Fruit fly (Drosophila melanogaster) whole organism, embryonic: ENCODE data around the gene Glut1.
A peak's percentile ranks its signal among the peaks of the same experiment; 100 is the strongest.

Experiments used
- BEAF-32 ChIP-seq: fragments of 200-800 bp; sonication (Bioruptor generic); optimal IDR thresholded peaks from 3 replicates; lab custom pipeline; 2017; ENCODE audit warnings: missing biosample characterization, missing genetic modification characterization, mild to moderate bottlenecking, moderate library complexity, missing genetic modification reagents
- Blimp-1 ChIP-seq: fragments of 200-800 bp; sonication (Bioruptor generic); optimal IDR thresholded peaks from 3 replicates; lab custom pipeline; 2018; ENCODE audit warnings: missing biosample characterization, missing genetic modification characterization, mild to moderate bottlenecking, moderate library complexity, missing genetic modification reagents
- CG10147 ChIP-seq: fragments of 200-800 bp; sonication (Bioruptor generic); optimal IDR thresholded peaks from 2 replicates; lab custom pipeline; 2019; ENCODE audit warnings: missing biosample characterization, mild to moderate bottlenecking, missing genetic modification characterization, moderate library complexity
- CG10565 ChIP-seq: fragments of 200-800 bp; sonication (Bioruptor generic); optimal IDR thresholded peaks from 3 replicates; lab custom pipeline; 2016; ENCODE audit warnings: missing biosample characterization, mild to moderate bottlenecking, missing genetic modification characterization
- CG10654 ChIP-seq: fragments of 200-800 bp; sonication (Bioruptor generic); optimal IDR thresholded peaks from 2 replicates; lab custom pipeline; 2016; ENCODE audit warnings: missing biosample characterization, missing genetic modification characterization
- CG11696 ChIP-seq: fragments of 200-800 bp; sonication (Bioruptor generic); IDR thresholded peaks from 2 replicates; pipeline ENCODE4 v1.3.6; 2022; ENCODE audit warnings: missing biosample characterization, missing genetic modification characterization
- CG12104 ChIP-seq: fragments of 200-800 bp; sonication (Bioruptor generic); optimal IDR thresholded peaks from 3 replicates; lab custom pipeline; 2016; ENCODE audit warnings: missing biosample characterization, missing genetic modification characterization
- CG13424 ChIP-seq: fragments of 200-800 bp; sonication (Bioruptor generic); optimal IDR thresholded peaks from 2 replicates; lab custom pipeline; 2019; ENCODE audit warnings: missing biosample characterization, mild to moderate bottlenecking, missing genetic modification characterization, moderate library complexity
- CG13775 ChIP-seq: fragments of 200-800 bp; sonication (Bioruptor generic); optimal IDR thresholded peaks from 3 replicates; lab custom pipeline; 2017; ENCODE audit warnings: missing biosample characterization, mild to moderate bottlenecking, missing genetic modification characterization
- CG15601 ChIP-seq: fragments of 200-800 bp; sonication (Bioruptor generic); optimal IDR thresholded peaks from 3 replicates; lab custom pipeline; 2019; ENCODE audit warnings: missing biosample characterization, mild to moderate bottlenecking, missing genetic modification characterization, moderate library complexity
- CG17359 ChIP-seq: fragments of 200-800 bp; sonication (Bioruptor generic); optimal IDR thresholded peaks from 3 replicates; lab custom pipeline; 2018; ENCODE audit warnings: missing biosample characterization, mild to moderate bottlenecking, missing genetic modification characterization, moderate library complexity
- CG17568 ChIP-seq: fragments of 200-800 bp; sonication (Bioruptor generic); optimal IDR thresholded peaks from 2 replicates; lab custom pipeline; 2018; ENCODE audit warnings: missing biosample characterization, mild to moderate bottlenecking, missing genetic modification characterization, moderate library complexity
- CG17829 ChIP-seq: fragments of 200-800 bp; optimal IDR thresholded peaks from 2 replicates; lab custom pipeline; 2019; ENCODE audit warnings: missing biosample characterization, mild to moderate bottlenecking, missing genetic modification characterization, moderate library complexity
- CG18262 ChIP-seq: fragments of 200-800 bp; optimal IDR thresholded peaks from 3 replicates; lab custom pipeline; 2019; ENCODE audit warnings: missing biosample characterization, mild to moderate bottlenecking, missing genetic modification characterization, moderate library complexity
- CG18599 ChIP-seq: fragments of 200-800 bp; sonication (Bioruptor generic); optimal IDR thresholded peaks from 3 replicates; lab custom pipeline; 2017; ENCODE audit warnings: missing biosample characterization, missing genetic modification characterization, mild to moderate bottlenecking, moderate library complexity, missing genetic modification reagents
- CG7839 ChIP-seq: fragments of 200-800 bp; sonication (Bioruptor generic); optimal IDR thresholded peaks from 3 replicates; lab custom pipeline; 2018; ENCODE audit warnings: missing biosample characterization, mild to moderate bottlenecking, missing genetic modification characterization, moderate library complexity
- CG7963 ChIP-seq: fragments of 200-800 bp; sonication (Bioruptor generic); IDR thresholded peaks from 3 replicates; pipeline ENCODE4 v1.3.6; 2022; ENCODE audit warnings: missing biosample characterization, missing genetic modification characterization; ENCODE audit not compliant: partially characterized antibody
- CG7987 ChIP-seq: fragments of 200-800 bp; sonication (Bioruptor generic); optimal IDR thresholded peaks from 2 replicates; lab custom pipeline; 2018; ENCODE audit warnings: missing biosample characterization, mild to moderate bottlenecking, missing genetic modification characterization, moderate library complexity
- CG8089 ChIP-seq: fragments of 200-800 bp; sonication (Bioruptor generic); optimal IDR thresholded peaks from 3 replicates; lab custom pipeline; 2016; ENCODE audit warnings: missing biosample characterization, missing genetic modification characterization
- CG8924 ChIP-seq: fragments of 200-800 bp; optimal IDR thresholded peaks from 3 replicates; lab custom pipeline; 2019; ENCODE audit warnings: missing biosample characterization, mild to moderate bottlenecking, missing genetic modification characterization, moderate library complexity
- CoRest ChIP-seq: fragments of 200-800 bp; sonication (Bioruptor generic); optimal IDR thresholded peaks from 3 replicates; lab custom pipeline; 2018; ENCODE audit warnings: missing biosample characterization, mild to moderate bottlenecking, missing genetic modification characterization, moderate library complexity
- ERR ChIP-seq: fragments of 200-800 bp; sonication (Bioruptor generic); optimal IDR thresholded peaks from 2 replicates; lab custom pipeline; 2016; ENCODE audit warnings: missing biosample characterization, missing genetic modification characterization
- Kr ChIP-seq: fragments of 200-800 bp; sonication (Bioruptor generic); optimal IDR thresholded peaks from 2 replicates; lab custom pipeline; 2017; ENCODE audit warnings: missing biosample characterization, mild to moderate bottlenecking, missing genetic modification characterization
- Lim3 ChIP-seq: fragments of 200-800 bp; sonication (Bioruptor generic); IDR thresholded peaks from 2 replicates; pipeline ENCODE4 v1.3.6; 2022; ENCODE audit warnings: missing biosample characterization, missing genetic modification characterization
- MTF-1 ChIP-seq: fragments of 200-800 bp; sonication (Bioruptor generic); optimal IDR thresholded peaks from 2 replicates; lab custom pipeline; 2018; ENCODE audit warnings: missing biosample characterization, mild to moderate bottlenecking, missing genetic modification characterization, borderline replicate concordance
- Ptx1 ChIP-seq: fragments of 200-800 bp; sonication (Bioruptor generic); IDR thresholded peaks from 2 replicates; pipeline ENCODE4 v1.3.6; 2022; ENCODE audit warnings: missing biosample characterization, missing genetic modification characterization
- Sox100B ChIP-seq: fragments of 200-800 bp; sonication (Bioruptor generic); optimal IDR thresholded peaks from 3 replicates; lab custom pipeline; 2018; ENCODE audit warnings: missing biosample characterization, mild to moderate bottlenecking, missing genetic modification characterization
- Spps ChIP-seq: fragments of 200-800 bp; sonication (Bioruptor generic); optimal IDR thresholded peaks from 2 replicates; lab custom pipeline; 2018; ENCODE audit warnings: missing biosample characterization, mild to moderate bottlenecking, missing genetic modification characterization
- Xbp1 ChIP-seq: fragments of 200-800 bp; sonication (Bioruptor generic); optimal IDR thresholded peaks from 3 replicates; lab custom pipeline; 2016; ENCODE audit warnings: missing biosample characterization, mild to moderate bottlenecking, missing genetic modification characterization
- amos ChIP-seq: fragments of 200-800 bp; sonication (Bioruptor generic); IDR thresholded peaks from 2 replicates; pipeline ENCODE4 v1.3.6; 2022; ENCODE audit warnings: missing biosample characterization, missing genetic modification characterization; ENCODE audit not compliant: partially characterized antibody
- ase ChIP-seq: fragments of 200-800 bp; sonication (Bioruptor generic); IDR thresholded peaks from 3 replicates; pipeline ENCODE4 v1.3.6; 2022; ENCODE audit warnings: missing biosample characterization, missing genetic modification characterization
- croc ChIP-seq: fragments of 200-800 bp; sonication (Bioruptor generic); conservative IDR thresholded peaks from 3 replicates; pipeline ENCODE4 v1.3.6; 2022; ENCODE audit warnings: missing biosample characterization, missing genetic modification characterization
- dmrt11E ChIP-seq: fragments of 200-800 bp; sonication (Bioruptor generic); optimal IDR thresholded peaks from 3 replicates; lab custom pipeline; 2018; ENCODE audit warnings: missing biosample characterization, mild to moderate bottlenecking, missing genetic modification characterization, moderate library complexity
- dmrt99B ChIP-seq: fragments of 200-800 bp; sonication (Bioruptor generic); optimal IDR thresholded peaks from 2 replicates; lab custom pipeline; 2018; ENCODE audit warnings: missing biosample characterization, mild to moderate bottlenecking, missing genetic modification characterization, moderate library complexity
- ems ChIP-seq: fragments of 200-800 bp; sonication (Bioruptor generic); optimal IDR thresholded peaks from 3 replicates; lab custom pipeline; 2016; ENCODE audit warnings: missing biosample characterization, missing genetic modification characterization
- ewg ChIP-seq: fragments of 200-800 bp; sonication (Bioruptor generic); optimal IDR thresholded peaks from 3 replicates; lab custom pipeline; 2017; ENCODE audit warnings: mild to moderate bottlenecking, missing biosample characterization, missing genetic modification reagents, missing genetic modification characterization
- grn ChIP-seq: fragments of 200-800 bp; sonication (Bioruptor generic); optimal IDR thresholded peaks from 3 replicates; lab custom pipeline; 2017; ENCODE audit warnings: missing biosample characterization, missing genetic modification characterization
- gsb-n ChIP-seq: fragments of 200-800 bp; sonication (Bioruptor generic); optimal IDR thresholded peaks from 3 replicates; lab custom pipeline; 2018; ENCODE audit warnings: missing biosample characterization, mild to moderate bottlenecking, missing genetic modification characterization
- ken ChIP-seq: fragments of 200-800 bp; sonication (Bioruptor generic); IDR thresholded peaks from 3 replicates; pipeline ENCODE4 v1.3.6; 2022; ENCODE audit warnings: missing biosample characterization, missing genetic modification characterization
- pb ChIP-seq: fragments of 200-800 bp; sonication (Bioruptor generic); optimal IDR thresholded peaks from 3 replicates; lab custom pipeline; 2016; ENCODE audit warnings: missing biosample characterization, missing genetic modification characterization
- pum ChIP-seq: fragments of 200-800 bp; sonication (Bioruptor generic); optimal IDR thresholded peaks from 2 replicates; lab custom pipeline; 2016; ENCODE audit warnings: missing biosample characterization, missing genetic modification characterization
- run ChIP-seq: fragments of 200-800 bp; sonication (Bioruptor generic); optimal IDR thresholded peaks from 3 replicates; lab custom pipeline; 2018; ENCODE audit warnings: missing biosample characterization, mild to moderate bottlenecking, missing genetic modification characterization
- seq ChIP-seq: fragments of 200-800 bp; sonication (Bioruptor generic); IDR thresholded peaks from 2 replicates; pipeline ENCODE4 v1.3.6; 2022; ENCODE audit warnings: missing biosample characterization, missing genetic modification characterization
- sim ChIP-seq: fragments of 200-800 bp; sonication (Bioruptor generic); IDR thresholded peaks from 2 replicates; pipeline ENCODE4 v1.3.6; 2022; ENCODE audit warnings: missing biosample characterization, missing genetic modification characterization
- sisA ChIP-seq: fragments of 200-800 bp; sonication (Bioruptor generic); IDR thresholded peaks from 2 replicates; pipeline ENCODE4 v1.3.6; 2022; ENCODE audit warnings: missing biosample characterization, missing genetic modification characterization
- slp2 ChIP-seq: fragments of 200-800 bp; sonication (Bioruptor generic); optimal IDR thresholded peaks from 2 replicates; lab custom pipeline; 2016; ENCODE audit warnings: missing biosample characterization, missing genetic modification characterization
- vvl ChIP-seq: fragments of 200-800 bp; sonication (Bioruptor generic); IDR thresholded peaks from 2 replicates; pipeline ENCODE4 v1.3.6; 2022; ENCODE audit warnings: missing biosample characterization, missing genetic modification characterization
- wdn ChIP-seq: fragments of 200-800 bp; sonication (Bioruptor generic); IDR thresholded peaks from 2 replicates; pipeline ENCODE4 v1.3.6; 2022; ENCODE audit warnings: missing biosample characterization, missing genetic modification characterization
- zfh1 ChIP-seq: fragments of 200-800 bp; sonication (Bioruptor generic); IDR thresholded peaks from 3 replicates; pipeline ENCODE4 v1.3.6; 2022; ENCODE audit warnings: missing biosample characterization, missing genetic modification characterization

The Glut1 gene

DNA sequence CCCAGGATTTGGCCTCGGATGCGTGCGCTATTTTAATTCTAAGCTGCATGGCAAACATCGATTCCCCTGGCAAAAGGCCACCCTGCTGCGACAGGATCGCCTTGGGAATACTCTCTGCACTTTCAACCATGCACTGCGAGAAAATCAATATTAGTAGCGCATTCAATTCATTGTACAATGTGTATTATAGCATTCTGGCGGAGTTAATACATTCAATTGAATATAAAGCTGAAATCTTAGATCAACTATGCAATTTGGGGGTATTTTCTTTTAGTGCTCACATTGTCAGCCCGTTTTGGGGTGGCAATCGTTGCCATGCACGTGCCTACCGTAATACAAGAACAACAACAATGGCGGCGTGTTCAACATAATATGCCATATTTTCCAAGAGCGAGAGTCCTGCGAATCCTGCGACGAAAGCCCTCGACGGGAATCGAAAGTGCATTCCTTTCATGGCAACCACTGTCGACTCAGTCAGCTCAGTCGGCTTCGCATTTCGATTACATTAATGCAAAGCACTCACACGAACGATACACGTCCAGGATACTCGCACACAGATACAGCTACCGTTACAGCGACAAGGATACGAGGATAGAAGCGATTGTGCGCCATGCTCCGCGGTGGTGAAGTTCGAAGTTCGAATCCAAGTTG, 6.1 kb upstream of the Glut1 start (continued):
- TF ChIP-seq CG18599 (GFP tag; lab: Kevin White, UChicago) (peak; percentile 40), CG8089 (GFP tag; lab: Kevin White, UChicago) (peak; percentile 1), run (tag; lab: Kevin White, UChicago) (no peak), ken (GFP tag; lab: Robert Waterston, UW) (peak; percentile 26; the same call in 1 of the 3 replicates), CG10654 (no peak), CG7963 (no peak), CoRest (tag; lab: Kevin White, UChicago) (peak; percentile 32), CG11696 (GFP tag; lab: Robert Waterston, UW) (no peak), gsb-n (tag; lab: Kevin White, UChicago) (peak; percentile 41), CG13424 (peak; percentile 34), wdn (GFP tag; lab: Robert Waterston, UW) (no peak), amos (GFP tag; lab: Robert Waterston, UW) (no peak), grn (GFP tag; lab: Kevin White, UChicago) (no peak), dmrt11E (tag; lab: Kevin White, UChicago) (peak; percentile 68), zfh1 (GFP tag; lab: Robert Waterston, UW) (peak; percentile 53; the same call in 1 of the 3 replicates), CG10565 (no peak), sim (no peak), CG7987 (GFP tag; lab: Kevin White, UChicago) (no peak), Spps (tag; lab: Kevin White, UChicago) (peak; percentile 17), croc (0 out of 3 replicates have a peak, but pooled peaks have one; percentile 17), CG17568 (no peak), MTF-1 (GFP tag; lab: Kevin White, UChicago) (no peak), Ptx1 (GFP tag; lab: Robert Waterston, UW) (no peak), ewg (peak; percentile 23), Lim3 (GFP tag; lab: Robert Waterston, UW) (no peak), seq (0 out of 2 replicates have a peak, but pooled peaks have one; percentile 30), CG17829 (tag; lab: Kevin White, UChicago) (peak; percentile 43), CG15601 (peak; percentile 76), ems (GFP tag; lab: Kevin White, UChicago) (no peak), Blimp-1 (GFP tag; lab: Kevin White, UChicago) (peak; percentile 47), dmrt99B (tag; lab: Kevin White, UChicago) (peak; percentile 52), Xbp1 (peak; percentile 25), CG7839 (peak; percentile 47), sisA (GFP tag; lab: Robert Waterston, UW) (peak; percentile 50; the same call in 1 of the 2 replicates), CG17359 (tag; lab: Kevin White, UChicago) (peak; percentile 40), CG13775 (GFP tag; lab: Kevin White, UChicago) (peak; percentile 14)

DNA sequence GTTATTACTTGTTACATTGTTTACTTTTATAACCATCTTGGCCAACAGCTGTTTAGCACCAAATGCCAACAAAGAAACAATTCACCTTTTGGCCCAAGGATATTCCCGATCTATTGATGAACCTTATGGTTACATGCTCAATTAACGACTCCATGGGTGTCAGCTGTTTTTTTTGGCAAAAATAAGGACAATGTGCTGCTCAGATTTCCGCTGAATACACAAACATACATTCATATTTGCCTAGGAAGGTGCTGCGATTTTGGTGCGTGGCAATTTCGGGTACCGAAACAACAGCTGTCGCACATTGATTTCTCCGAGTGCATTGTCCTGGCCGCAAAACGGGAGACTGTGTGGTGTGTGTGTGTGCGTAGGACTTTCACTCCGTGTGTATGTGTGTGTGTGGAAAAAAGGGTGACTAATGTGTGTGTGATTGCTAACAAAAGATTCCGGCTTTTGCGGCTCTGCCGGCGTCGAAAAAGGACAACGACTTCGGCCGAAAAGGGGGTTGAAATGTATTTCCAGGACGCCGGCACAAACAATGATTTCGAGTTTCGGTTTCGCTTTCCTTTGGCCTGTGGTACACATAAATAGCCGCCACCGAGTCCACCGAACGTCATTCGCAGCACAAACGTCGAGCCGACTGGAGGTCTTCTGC, 5.2 kb upstream of the Glut1 start, which contains the start of gene nerfin-1:
Gene nerfin-1, plus strand, starts transcription at position 605 of the 655 bp plus-strand sequence.
- peak; percentile 17 for TF ChIP-seq pum
- TF ChIP-seq CG12104 = no peak
- TF ChIP-seq slp2 (GFP tag; lab: Kevin White, UChicago) = peak; percentile 24
- peak; percentile 59 for TF ChIP-seq CG18262
- TF ChIP-seq Sox100B = no peak
- no peak for TF ChIP-seq wdn (GFP tag; lab: Robert Waterston, UW)
- peak; percentile 24 for TF ChIP-seq CG8924 (tag; lab: Kevin White, UChicago)
- TF ChIP-seq pb (GFP tag; lab: Kevin White, UChicago) = no peak
- no peak for TF ChIP-seq ERR (GFP tag; lab: Kevin White, UChicago)
- TF ChIP-seq Kr = peak; percentile 88
- no peak for TF ChIP-seq vvl (GFP tag; lab: Robert Waterston, UW)
- 0 out of 3 replicates have a peak, but pooled peaks have one; percentile 16 for TF ChIP-seq ase (GFP tag; lab: Robert Waterston, UW)
- TF ChIP-seq CG10147 (GFP tag; lab: Kevin White, UChicago) = no peak
- TF ChIP-seq croc = peak; percentile 21; the same call in 1 of the 3 replicates
- TF ChIP-seq BEAF-32 (GFP tag; lab: Kevin White, UChicago) = no peak
